Worm (Caenorhabditis elegans) whole organism, L2 larva: ENCODE data around the gene Y49F6B.2.

Experiments
- R02D3.7 ChIP-seq: fragments of 150-350 bp; optimal IDR thresholded peaks from 2 replicates; lab custom pipeline; 2014; ENCODE audit warnings: missing biosample characterization, missing genetic modification characterization
- ZK546.5 ChIP-seq: sonication (generic microtip); optimal IDR thresholded peaks from 2 replicates; lab custom pipeline; 2017; ENCODE audit warnings: missing biosample characterization, missing genetic modification characterization
- ceh-16 ChIP-seq: fragments of 150-350 bp; optimal IDR thresholded peaks from 2 replicates; lab custom pipeline; 2014; ENCODE audit warnings: missing biosample characterization, missing genetic modification characterization
- dmd-4 ChIP-seq: sonication (generic microtip); optimal IDR thresholded peaks from 2 replicates; lab custom pipeline; 2017; ENCODE audit warnings: missing biosample characterization, missing genetic modification characterization
- egl-27 ChIP-seq: sonication (generic microtip); optimal IDR thresholded peaks from 3 replicates; lab custom pipeline; 2017; ENCODE audit warnings: missing biosample characterization, missing genetic modification reagents, missing genetic modification characterization
- nhr-237 ChIP-seq: fragments of 150-350 bp; optimal IDR thresholded peaks from 2 replicates; lab custom pipeline; 2014; ENCODE audit warnings: missing biosample characterization, missing genetic modification characterization
- sma-9 ChIP-seq, 2 experiments: fragments of 150-350 bp in 1 of 2; sonication (generic microtip) in 1 of 2; optimal IDR thresholded peaks; 2 replicates each; lab custom pipeline; 2014 to 2016; ENCODE audit warnings: missing genetic modification characterization in 2 of 2, mild to moderate bottlenecking in 1 of 2, missing biosample characterization in 1 of 2, missing compliant biosample characterization in 1 of 2, missing genetic modification reagents in 1 of 2, moderate library complexity in 1 of 2
- snpc-4 ChIP-seq: fragments of 150-350 bp; optimal IDR thresholded peaks from 2 replicates; lab custom pipeline; 2014; ENCODE audit warnings: missing biosample characterization, missing genetic modification characterization
- unc-62 ChIP-seq: fragments of 150-350 bp; optimal IDR thresholded peaks from 2 replicates; lab custom pipeline; 2014; ENCODE audit warnings: missing biosample characterization, missing genetic modification reagents, missing genetic modification characterization
- ztf-11 ChIP-seq: sonication (generic microtip); optimal IDR thresholded peaks from 2 replicates; lab custom pipeline; 2017; ENCODE audit warnings: missing biosample characterization, missing genetic modification characterization

DNA sequence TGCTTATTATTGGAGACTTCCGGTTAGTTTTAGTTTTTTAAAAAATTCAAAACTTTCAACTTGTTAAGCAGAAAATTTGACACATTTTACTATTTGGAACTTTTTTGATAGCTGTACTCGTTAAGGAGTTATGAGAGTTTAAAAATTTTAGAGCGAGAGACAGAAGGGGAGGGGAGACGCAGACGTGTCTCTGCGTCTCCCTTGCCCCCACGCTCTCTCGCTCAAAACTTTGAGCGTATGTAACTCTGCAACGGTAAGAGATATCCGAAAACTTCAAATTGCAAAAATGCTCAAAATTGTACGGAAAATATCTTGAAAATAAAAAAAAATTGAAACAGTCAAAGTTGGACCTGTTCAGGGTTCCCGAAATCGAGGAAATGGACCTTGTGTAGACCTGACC, 13.4 kb downstream of the Y49F6B.2 start:
- TF ChIP-seq ceh-16 (tag; lab: Kevin White, UChicago) (no peak), nhr-237 (no peak), ZK546.5 (no peak), dmd-4 (tag; lab: Kevin White, UChicago) (no peak), sma-9 (GFP tag; optimal IDR thresholded peaks at IDR 0.05; lab: Kevin White, UChicago) (no peak), sma-9 (tag; optimal IDR thresholded peaks at IDR 0.05; lab: Kevin White, UChicago) (no peak), egl-27 (tag; lab: Kevin White, UChicago) (no peak), unc-62 (GFP tag; lab: Kevin White, UChicago) (no peak), ztf-11 (tag; lab: Kevin White, UChicago) (no peak), R02D3.7 (tag; lab: Kevin White, UChicago) (no peak), snpc-4 (tag; lab: Kevin White, UChicago) (no peak)
